Fruit fly (Drosophila melanogaster): ENCODE results near the gene CG10958.
A peak's percentile ranks its signal among the peaks of the same experiment; 100 is the strongest.

Gene CG10958

dm6 chrX:8129204-8129997 is 2.7 kb upstream of the CG10958 start, which contains the start of gene CG2116 (continued):
- TF ChIP-seq twi (tag; optimal IDR thresholded peaks at IDR 0.05) (no peak), ham (GFP tag; IDR thresholded peaks at IDR 0.05) (no peak), CG3281 (GFP tag; optimal IDR thresholded peaks at IDR 0.05) (no peak), CG42726 (GFP tag; IDR thresholded peaks at IDR 0.05; ENCODE audit: partially characterized antibody) (0 out of 2 replicates have a peak, but pooled peaks have one; percentile 40), HmgD (GFP tag; optimal IDR thresholded peaks at IDR 0.05) (no peak), CG17568 (GFP tag; optimal IDR thresholded peaks at IDR 0.05) (no peak), CG4730 (GFP tag; IDR thresholded peaks at IDR 0.05) (no peak), unpg (GFP tag; optimal IDR thresholded peaks at IDR 0.05) (no peak), Dll (GFP tag; IDR thresholded peaks at IDR 0.05; ENCODE audit: partially characterized antibody) (peak; percentile 79), CG3065 (GFP tag; optimal IDR thresholded peaks at IDR 0.05) (no peak), CG9437 (GFP tag; optimal IDR thresholded peaks at IDR 0.05) (peak; percentile 37), CG10321 (GFP tag; IDR thresholded peaks at IDR 0.05) (no peak), ara (GFP tag; IDR thresholded peaks at IDR 0.05) (no peak), crp (GFP tag; optimal IDR thresholded peaks at IDR 0.05) (peak in 1 of 2 experiments; percentile 25), her (GFP tag; optimal IDR thresholded peaks at IDR 0.05) (peak; percentile 85), Jarid2 (GFP tag; optimal IDR thresholded peaks at IDR 0.05) (no peak), HLHmδ (GFP tag; optimal IDR thresholded peaks at IDR 0.05) (no peak), Lhr (GFP tag; optimal IDR thresholded peaks at IDR 0.05) (no peak), CG4282 (GFP tag; optimal IDR thresholded peaks at IDR 0.05) (no peak), trem (tag; optimal IDR thresholded peaks at IDR 0.05) (peak; percentile 36), p53 (GFP tag; optimal IDR thresholded peaks at IDR 0.05) (no peak), NC2β (GFP tag; optimal IDR thresholded peaks at IDR 0.05) (no peak), inv (GFP tag; IDR thresholded peaks at IDR 0.05; ENCODE audit: partially characterized antibody) (peak; percentile 59; the same call in 1 of the 2 replicates), NK7.1 (GFP tag; optimal IDR thresholded peaks at IDR 0.05) (no peak), pb (GFP tag; optimal IDR thresholded peaks at IDR 0.05) (no peak), CG12299 (tag; optimal IDR thresholded peaks at IDR 0.05) (no peak), grau (tag; optimal IDR thresholded peaks at IDR 0.05) (no peak), Bdp1 (GFP tag; optimal IDR thresholded peaks at IDR 0.05) (no peak), tll (GFP tag; optimal IDR thresholded peaks at IDR 0.05) (no peak), CG3995 (GFP tag; optimal IDR thresholded peaks at IDR 0.05) (peak; percentile 46), kah (GFP tag; optimal IDR thresholded peaks at IDR 0.05) (no peak), CG13296 (GFP tag; optimal IDR thresholded peaks at IDR 0.05) (no peak), eyg (GFP tag; optimal IDR thresholded peaks at IDR 0.05) (no peak), CG8359 (GFP tag; optimal IDR thresholded peaks at IDR 0.05; ENCODE audit: borderline replicate concordance) (no peak), bigmax (GFP tag; optimal IDR thresholded peaks at IDR 0.05) (no peak), CG8281 (tag; optimal IDR thresholded peaks at IDR 0.05) (no peak), ssp (GFP tag; IDR thresholded peaks at IDR 0.05) (peak; percentile 57; the same call in 1 of the 2 replicates), stwl (tag; optimal IDR thresholded peaks at IDR 0.05) (peak; percentile 18), NC2α (GFP tag; optimal IDR thresholded peaks at IDR 0.05) (no peak), CG13894 (tag; optimal IDR thresholded peaks at IDR 0.05) (no peak), CG8388 (GFP tag; optimal IDR thresholded peaks at IDR 0.05) (no peak), CG18011 (GFP tag; optimal IDR thresholded peaks at IDR 0.05) (no peak), klu (GFP tag; IDR thresholded peaks at IDR 0.05) (no peak), CrebB (tag; optimal IDR thresholded peaks at IDR 0.05) (no peak), CG12659 (GFP tag; optimal IDR thresholded peaks at IDR 0.05) (peak; percentile 51), Med (GFP tag) (peak; percentile 74), HLH3B (GFP tag; IDR thresholded peaks at IDR 0.05) (no peak), B-H1 (GFP tag; IDR thresholded peaks at IDR 0.05) (no peak), Ravus (GFP tag; IDR thresholded peaks at IDR 0.05) (no peak)

Data from whole organism, embryonic.